Worm (Caenorhabditis elegans) whole organism, mixed stage, embryonic: ENCODE data around the gene mec-1.

Experiments
- blmp-1 ChIP-seq: fragments of 150-350 bp; optimal IDR thresholded peaks from 2 replicates; lab custom pipeline; 2014; ENCODE audit warnings: missing biosample characterization, missing genetic modification characterization
- elt-1 ChIP-seq: sonication (generic microtip); optimal IDR thresholded peaks from 2 replicates; lab custom pipeline; 2017; ENCODE audit warnings: missing genetic modification characterization, mild to moderate bottlenecking, missing compliant biosample characterization, antibody characterized with exemption, moderate library complexity, borderline replicate concordance; ENCODE audit not compliant: insufficient read depth
- lin-13 ChIP-seq: fragments of 150-350 bp; optimal IDR thresholded peaks from 2 replicates; lab custom pipeline; 2014; ENCODE audit warnings: missing biosample characterization, missing genetic modification characterization
- nhr-2 ChIP-seq: fragments of 150-350 bp; optimal IDR thresholded peaks from 2 replicates; lab custom pipeline; 2014; ENCODE audit warnings: missing biosample characterization, missing genetic modification characterization
- nhr-237 ChIP-seq: fragments of 150-350 bp; optimal IDR thresholded peaks from 2 replicates; lab custom pipeline; 2014; ENCODE audit warnings: missing biosample characterization, missing genetic modification characterization
- snpc-4 ChIP-seq: fragments of 150-350 bp; optimal IDR thresholded peaks from 2 replicates; lab custom pipeline; 2014; ENCODE audit warnings: missing biosample characterization, missing genetic modification characterization
- unc-62 ChIP-seq: fragments of 150-350 bp; optimal IDR thresholded peaks from 2 replicates; lab custom pipeline; 2014; ENCODE audit warnings: missing biosample characterization, missing genetic modification reagents, missing genetic modification characterization

DNA sequence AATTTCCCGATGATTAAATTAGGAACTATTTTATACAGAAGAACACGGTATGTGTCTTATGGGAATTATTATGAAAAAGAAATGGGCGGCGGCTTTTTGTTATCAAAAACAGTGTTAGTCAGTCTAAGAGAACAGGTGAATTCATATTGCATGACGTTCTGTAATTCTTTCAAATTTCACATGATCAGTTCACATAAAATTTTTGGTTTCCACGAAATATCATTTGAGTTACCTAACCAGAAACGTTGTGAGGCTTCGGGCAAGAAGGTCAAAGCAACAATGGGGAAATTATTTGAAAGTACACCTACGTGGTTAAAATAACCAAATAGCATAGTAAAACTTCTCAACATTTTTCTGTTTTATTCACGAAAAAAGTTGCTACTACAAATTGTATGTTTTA lies 20.5 kb upstream of the mec-1 start, which contains the start of gene Y57E12B.10:
- TF ChIP-seq snpc-4 (tag; lab: Kevin White, UChicago) (no peak), nhr-237 (tag; lab: Kevin White, UChicago) (no peak), lin-13 (tag; lab: Kevin White, UChicago) (no peak), unc-62 (GFP tag; lab: Kevin White, UChicago) (no peak), nhr-2 (tag; lab: Kevin White, UChicago) (no peak), blmp-1 (no peak), elt-1 (no peak)
